Fruit fly (Drosophila melanogaster) whole organism, adult: ENCODE results near the gene Galphaf.

Experiments used
- CG7101 ChIP-seq: fragments of 200-800 bp; sonication (Bioruptor generic); optimal IDR thresholded peaks from 2 replicates; lab custom pipeline; 2018; ENCODE audit warnings: missing biosample characterization, mild to moderate bottlenecking, missing genetic modification characterization, moderate library complexity
- Mnt ChIP-seq: fragments of 200-800 bp; sonication (Bioruptor generic); optimal IDR thresholded peaks from 2 replicates; lab custom pipeline; 2016; ENCODE audit warnings: missing biosample characterization, mild to moderate bottlenecking, missing genetic modification characterization

DNA sequence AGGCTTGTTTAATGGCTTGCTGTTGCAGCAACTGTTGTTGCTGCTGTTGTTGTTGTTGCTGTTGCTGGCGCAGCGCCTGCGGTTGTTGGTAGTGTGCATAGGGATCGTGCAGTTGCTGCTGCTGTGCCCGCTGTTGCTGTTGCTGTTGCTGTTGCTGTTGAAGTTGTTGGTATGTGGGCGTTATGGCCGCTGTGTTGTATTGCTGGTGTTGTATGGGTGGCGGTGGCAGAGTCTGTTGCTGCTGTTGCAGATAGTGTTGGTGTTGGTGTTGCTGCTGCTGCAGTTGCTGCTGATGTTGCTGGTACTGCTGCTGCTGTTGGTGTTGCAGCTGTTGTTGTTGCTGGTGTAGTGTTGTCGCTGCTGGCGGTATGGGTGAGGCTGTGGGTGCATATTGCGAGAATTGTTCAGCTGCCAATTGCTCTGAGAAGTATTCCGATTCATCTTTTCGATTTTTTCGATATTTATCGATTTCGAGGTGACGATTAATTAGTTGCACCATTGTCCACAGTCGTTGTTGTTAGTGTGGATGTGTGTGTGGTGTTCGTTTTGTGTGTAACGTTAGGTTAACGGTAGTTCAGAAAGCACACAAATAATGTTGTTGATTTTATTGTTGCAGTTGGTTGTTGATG, 11.9 kb upstream of the Galphaf start:
- TF ChIP-seq Mnt (no peak), CG7101 (no peak)
